Fruit fly (Drosophila melanogaster) whole organism, wandering third instar larva: Measurements from ENCODE around the gene CG12194.

Experiments used
- Jra ChIP-seq: sonication (Bioruptor generic); optimal IDR thresholded peaks from 2 replicates; lab custom pipeline; 2016; ENCODE audit warnings: missing biosample characterization, missing genetic modification characterization
- dl ChIP-seq, 2 experiments: fragments of 175-275, 200-275 bp in 1 of 2; fragments of 200-275 bp in 1 of 2; sonication (Bioruptor generic); optimal IDR thresholded peaks; lab custom pipeline; 2018; ENCODE audit warnings: mild to moderate bottlenecking in 2 of 2, missing biosample characterization in 2 of 2, missing genetic modification characterization in 2 of 2, moderate library complexity in 2 of 2; ENCODE audit not compliant: partially characterized antibody in 2 of 2, insufficient read depth in 1 of 2
- h ChIP-seq: fragments of 200-800 bp; sonication (Bioruptor generic); optimal IDR thresholded peaks from 3 replicates; lab custom pipeline; 2016; ENCODE audit warnings: missing biosample characterization, mild to moderate bottlenecking, missing genetic modification characterization
- psq ChIP-seq: fragments of 200-800 bp; sonication (Bioruptor generic); optimal IDR thresholded peaks from 3 replicates; lab custom pipeline; 2017; ENCODE audit warnings: missing biosample characterization, mild to moderate bottlenecking, missing genetic modification characterization, moderate library complexity
- usp ChIP-seq: fragments of >200 bp; optimal IDR thresholded peaks from 2 replicates; lab custom pipeline; 2017; ENCODE audit warnings: missing biosample characterization, missing genetic modification characterization

DNA sequence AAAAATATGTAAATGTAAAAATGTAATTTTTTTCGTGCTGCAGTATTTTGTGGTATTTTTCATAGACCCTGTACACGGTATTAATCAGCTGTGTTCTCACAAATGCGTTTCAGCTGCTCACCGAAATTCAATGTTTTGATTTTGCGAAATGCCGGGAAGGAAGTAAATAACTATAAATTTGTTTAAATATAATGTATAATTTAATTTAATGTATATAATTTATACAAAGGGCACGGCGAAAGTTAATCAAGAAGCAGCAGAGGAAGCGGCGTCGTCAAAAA is 43.7 kb upstream of the CG12194 start, which contains the start of gene CG3294:
- TF ChIP-seq usp (GFP tag; lab: Kevin White, UChicago) (no peak), Jra (GFP tag; lab: Kevin White, UChicago) (no peak), psq (GFP tag; lab: Kevin White, UChicago) (no peak), h (GFP tag; lab: Kevin White, UChicago) (no peak), dl (GFP tag; optimal IDR thresholded peaks at IDR 0.05; lab: Kevin White, UChicago; ENCODE audit: insufficient read depth in 1 of 2, partially characterized antibody in 2 of 2) (no peak)
